Fruit fly (Drosophila melanogaster) whole organism, embryonic: ENCODE results near the gene MTF-1.

Experiments used
- Asciz ChIP-seq: fragments of 200-800 bp; sonication (Bioruptor generic); optimal IDR thresholded peaks from 2 replicates; lab custom pipeline; 2017; ENCODE audit warnings: missing biosample characterization, mild to moderate bottlenecking, missing genetic modification characterization, missing genetic modification reagents
- Awh ChIP-seq: fragments of 200-800 bp; sonication (Bioruptor generic); IDR thresholded peaks from 2 replicates; pipeline ENCODE4, ENCODE4 v1.3.6; 2022; ENCODE audit warnings: missing biosample characterization, missing genetic modification characterization
- CG10431 ChIP-seq: fragments of 200-800 bp; sonication (Bioruptor generic); optimal IDR thresholded peaks from 3 replicates; lab custom pipeline; 2018; ENCODE audit warnings: missing biosample characterization, mild to moderate bottlenecking, missing genetic modification characterization
- CG11695 ChIP-seq: fragments of 200-800 bp; sonication (Bioruptor generic); IDR thresholded peaks from 3 replicates; pipeline ENCODE4 v1.3.6; 2022; ENCODE audit warnings: missing biosample characterization, missing genetic modification characterization
- CG12299 ChIP-seq: fragments of 200-800 bp; sonication (Bioruptor generic); optimal IDR thresholded peaks from 2 replicates; lab custom pipeline; 2018; ENCODE audit warnings: missing biosample characterization, mild to moderate bottlenecking, missing genetic modification characterization
- CG15011 ChIP-seq: fragments of 200-800 bp; sonication (Bioruptor generic); optimal IDR thresholded peaks from 3 replicates; lab custom pipeline; 2018; ENCODE audit warnings: missing biosample characterization, mild to moderate bottlenecking, missing genetic modification characterization
- CG15479 ChIP-seq: fragments of 200-800 bp; sonication (Bioruptor generic); optimal IDR thresholded peaks from 3 replicates; lab custom pipeline; 2019; ENCODE audit warnings: missing biosample characterization, mild to moderate bottlenecking, missing genetic modification characterization, moderate library complexity
- CG17829 ChIP-seq: fragments of 200-800 bp; optimal IDR thresholded peaks from 2 replicates; lab custom pipeline; 2019; ENCODE audit warnings: missing biosample characterization, mild to moderate bottlenecking, missing genetic modification characterization, moderate library complexity
- CG18476 ChIP-seq: fragments of 200-800 bp; sonication (Bioruptor generic); optimal IDR thresholded peaks from 2 replicates; lab custom pipeline; 2016; ENCODE audit warnings: missing biosample characterization, mild to moderate bottlenecking, missing genetic modification characterization
- CG2875 ChIP-seq: fragments of 200-800 bp; sonication (Bioruptor generic); optimal IDR thresholded peaks from 2 replicates; lab custom pipeline; 2017; ENCODE audit warnings: missing biosample characterization, mild to moderate bottlenecking, missing genetic modification characterization, missing genetic modification reagents
- CG2889 ChIP-seq: fragments of 200-800 bp; sonication (Bioruptor generic); IDR thresholded peaks from 3 replicates; pipeline ENCODE4 v1.3.6; 2022; ENCODE audit warnings: missing biosample characterization, missing genetic modification characterization
- CG3163 ChIP-seq: fragments of 200-800 bp; sonication (Bioruptor generic); optimal IDR thresholded peaks from 3 replicates; lab custom pipeline; 2016; ENCODE audit warnings: missing biosample characterization, missing genetic modification characterization
- CG4360 ChIP-seq: fragments of 200-800 bp; sonication (Bioruptor generic); IDR thresholded peaks from 2 replicates; pipeline ENCODE4 v1.3.6; 2022; ENCODE audit warnings: missing biosample characterization, missing genetic modification characterization
- CG43689 ChIP-seq: fragments of 200-800 bp; sonication (Bioruptor generic); IDR thresholded peaks from 2 replicates; pipeline ENCODE4 v1.3.6; 2022; ENCODE audit warnings: missing biosample characterization, missing genetic modification characterization
- CG5953 ChIP-seq: fragments of 200-800 bp; sonication (Bioruptor generic); IDR thresholded peaks from 2 replicates; pipeline ENCODE4 v1.3.6; 2022; ENCODE audit warnings: missing biosample characterization, missing genetic modification characterization
- CG6254 ChIP-seq: fragments of 200-800 bp; sonication (Bioruptor generic); optimal IDR thresholded peaks from 3 replicates; lab custom pipeline; 2017; ENCODE audit warnings: mild to moderate bottlenecking, missing biosample characterization, missing genetic modification reagents, missing genetic modification characterization
- CG6689 ChIP-seq: fragments of 200-800 bp; sonication (Bioruptor generic); IDR thresholded peaks from 2 replicates; pipeline ENCODE4 v1.3.6; 2022; ENCODE audit warnings: missing biosample characterization, missing genetic modification characterization
- CG7271 ChIP-seq: fragments of 200-800 bp; sonication (Bioruptor generic); optimal IDR thresholded peaks from 2 replicates; lab custom pipeline; 2018; ENCODE audit warnings: missing biosample characterization, mild to moderate bottlenecking, missing genetic modification characterization, moderate library complexity
- CG7357 ChIP-seq: fragments of 200-800 bp; sonication (Bioruptor generic); IDR thresholded peaks from 3 replicates; pipeline ENCODE4 v1.3.6; 2022; ENCODE audit warnings: missing biosample characterization, missing genetic modification characterization
- CG8290 ChIP-seq, 3 experiments: fragments of 200-800 bp; sonication (Bioruptor generic); optimal IDR thresholded peaks; 2 replicates each; lab custom pipeline; 2016 to 2019; ENCODE audit warnings: missing biosample characterization in 3 of 3, missing genetic modification characterization in 3 of 3, mild to moderate bottlenecking in 2 of 3, moderate library complexity in 1 of 3
- CG9609 ChIP-seq: fragments of 200-800 bp; sonication (Bioruptor generic); optimal IDR thresholded peaks from 3 replicates; lab custom pipeline; 2016; ENCODE audit warnings: missing biosample characterization, missing genetic modification characterization
- CG9727 ChIP-seq: fragments of 200-800 bp; sonication (Bioruptor generic); optimal IDR thresholded peaks from 3 replicates; lab custom pipeline; 2017; ENCODE audit warnings: missing biosample characterization, mild to moderate bottlenecking, missing genetic modification characterization
- Camta ChIP-seq: fragments of 200-800 bp; sonication (Bioruptor generic); optimal IDR thresholded peaks from 2 replicates; lab custom pipeline; 2016; ENCODE audit warnings: missing biosample characterization, missing genetic modification characterization
- H2.0 ChIP-seq: fragments of 200-800 bp; sonication (Bioruptor generic); IDR thresholded peaks from 2 replicates; pipeline ENCODE4 v1.3.6; 2022; ENCODE audit warnings: missing biosample characterization, missing genetic modification characterization
- Hr3 ChIP-seq: fragments of 200-800 bp; sonication (Bioruptor generic); optimal IDR thresholded peaks from 3 replicates; lab custom pipeline; 2016; ENCODE audit warnings: missing biosample characterization, missing genetic modification characterization
- Hr78 ChIP-seq, 2 experiments: fragments of 200-800 bp in 1 of 2; fragments of >200 bp in 1 of 2; sonication (Bioruptor generic) in 1 of 2; optimal IDR thresholded peaks; 2 replicates each; lab custom pipeline; 2017 to 2019; ENCODE audit warnings: missing biosample characterization in 2 of 2, missing genetic modification characterization in 2 of 2, mild to moderate bottlenecking in 1 of 2, moderate library complexity in 1 of 2
- Oaz ChIP-seq: fragments of 200-800 bp; sonication (Bioruptor generic); IDR thresholded peaks from 2 replicates; pipeline ENCODE4 v1.3.6; 2022; ENCODE audit warnings: missing biosample characterization, missing genetic modification characterization
- Pdp1 ChIP-seq, 2 experiments: fragments of 200-800 bp; sonication (Bioruptor generic); optimal IDR thresholded peaks; 3 replicates each; lab custom pipeline; 2016; ENCODE audit warnings: missing biosample characterization in 2 of 2, missing genetic modification characterization in 2 of 2, mild to moderate bottlenecking in 1 of 2, moderate library complexity in 1 of 2
- ab ChIP-seq: fragments of 200-800 bp; sonication (Bioruptor generic); optimal IDR thresholded peaks from 2 replicates; lab custom pipeline; 2016; ENCODE audit warnings: missing biosample characterization, missing genetic modification characterization
- abd-A ChIP-seq: fragments of 200-800 bp; sonication (Bioruptor generic); optimal IDR thresholded peaks from 3 replicates; lab custom pipeline; 2019; ENCODE audit warnings: missing biosample characterization, mild to moderate bottlenecking, missing genetic modification characterization, moderate library complexity
- ap ChIP-seq: fragments of 200-800 bp; sonication (Bioruptor generic); IDR thresholded peaks from 2 replicates; pipeline ENCODE4 v1.3.6; 2022; ENCODE audit warnings: missing biosample characterization, missing genetic modification characterization
- ase ChIP-seq: fragments of 200-800 bp; sonication (Bioruptor generic); IDR thresholded peaks from 3 replicates; pipeline ENCODE4 v1.3.6; 2022; ENCODE audit warnings: missing biosample characterization, missing genetic modification characterization
- az2 ChIP-seq: fragments of 200-800 bp; sonication (Bioruptor generic); optimal IDR thresholded peaks from 3 replicates; lab custom pipeline; 2016; ENCODE audit warnings: missing biosample characterization, missing genetic modification characterization
- bcd ChIP-seq: fragments of 200-800 bp; sonication (Bioruptor generic); optimal IDR thresholded peaks from 2 replicates; lab custom pipeline; 2017; ENCODE audit warnings: missing biosample characterization, mild to moderate bottlenecking, missing genetic modification characterization
- crc ChIP-seq: fragments of 200-800 bp; sonication (Bioruptor generic); optimal IDR thresholded peaks from 2 replicates; lab custom pipeline; 2016; ENCODE audit warnings: missing biosample characterization, missing genetic modification characterization
- dati ChIP-seq: fragments of 200-800 bp; sonication (Bioruptor generic); IDR thresholded peaks from 2 replicates; pipeline ENCODE4 v1.3.6; 2022; ENCODE audit warnings: missing biosample characterization, missing genetic modification characterization
- dmrt99B ChIP-seq: fragments of 200-800 bp; sonication (Bioruptor generic); optimal IDR thresholded peaks from 2 replicates; lab custom pipeline; 2018; ENCODE audit warnings: missing biosample characterization, mild to moderate bottlenecking, missing genetic modification characterization, moderate library complexity
- ewg ChIP-seq: fragments of 200-800 bp; sonication (Bioruptor generic); optimal IDR thresholded peaks from 3 replicates; lab custom pipeline; 2017; ENCODE audit warnings: mild to moderate bottlenecking, missing biosample characterization, missing genetic modification reagents, missing genetic modification characterization
- eyg ChIP-seq: fragments of 200-800 bp; sonication (Bioruptor generic); optimal IDR thresholded peaks from 3 replicates; lab custom pipeline; 2016; ENCODE audit warnings: missing biosample characterization, missing genetic modification characterization
- gsb-n ChIP-seq: fragments of 200-800 bp; sonication (Bioruptor generic); optimal IDR thresholded peaks from 3 replicates; lab custom pipeline; 2018; ENCODE audit warnings: missing biosample characterization, mild to moderate bottlenecking, missing genetic modification characterization
- hb ChIP-seq: fragments of 200-800 bp; sonication (Bioruptor generic); IDR thresholded peaks from 3 replicates; pipeline ENCODE4 v1.3.6; 2022; ENCODE audit warnings: missing biosample characterization, missing genetic modification characterization; ENCODE audit not compliant: partially characterized antibody
- jing ChIP-seq: fragments of 200-800 bp; sonication (Bioruptor generic); optimal IDR thresholded peaks from 2 replicates; lab custom pipeline; 2018; ENCODE audit warnings: missing biosample characterization, mild to moderate bottlenecking, missing genetic modification characterization
- onecut ChIP-seq: fragments of 200-800 bp; sonication (Bioruptor generic); IDR thresholded peaks from 2 replicates; pipeline ENCODE4 v1.3.6; 2022; ENCODE audit warnings: missing biosample characterization, missing genetic modification characterization
- sim ChIP-seq: fragments of 200-800 bp; sonication (Bioruptor generic); IDR thresholded peaks from 2 replicates; pipeline ENCODE4 v1.3.6; 2022; ENCODE audit warnings: missing biosample characterization, missing genetic modification characterization
- sima ChIP-seq: fragments of 200-800 bp; sonication (Bioruptor generic); optimal IDR thresholded peaks from 2 replicates; lab custom pipeline; 2016; ENCODE audit warnings: missing biosample characterization, missing genetic modification characterization
- stc ChIP-seq: fragments of 200-800 bp; sonication (Bioruptor generic); IDR thresholded peaks from 2 replicates; pipeline ENCODE4 v1.3.6; 2022; ENCODE audit warnings: missing biosample characterization, missing genetic modification characterization
- tgo ChIP-seq: fragments of 200-800 bp; sonication (Bioruptor generic); IDR thresholded peaks from 3 replicates; pipeline ENCODE4 v1.3.6; 2022; ENCODE audit warnings: missing biosample characterization, missing genetic modification characterization
- ttk ChIP-seq: fragments of 200-800 bp; sonication (Bioruptor generic); IDR thresholded peaks from 2 replicates; pipeline ENCODE4 v2.1.2; 2022; ENCODE audit warnings: missing biosample characterization, missing genetic modification characterization

Gene MTF-1

dm6 chr3L:9429665-9430607 is at the start of gene MTF-1, which contains the start of gene RpS17 (continued):
- TF ChIP-seq CG43689 (GFP tag; lab: Robert Waterston, UW) (no peak), CG8290 (GFP tag; optimal IDR thresholded peaks at IDR 0.05; lab: Kevin White, UChicago) (peak; percentile 0), CG8290 (tag; optimal IDR thresholded peaks at IDR 0.05; lab: Kevin White, UChicago) (peak in 1 of 2 experiments; percentile 53), hb (GFP tag; lab: Robert Waterston, UW) (no peak), CG11695 (no peak; the same call in 2 of the 3 replicates), CG12299 (tag; lab: Kevin White, UChicago) (peak; percentile 23), Pdp1 (GFP tag; optimal IDR thresholded peaks at IDR 0.05; lab: Kevin White, UChicago) (peak in 1 of 2 experiments; percentile 57), CG2875 (GFP tag; lab: Kevin White, UChicago) (no peak), Hr78 (GFP tag; optimal IDR thresholded peaks at IDR 0.05; lab: Kevin White, UChicago) (no peak), CG17829 (peak; percentile 28), dati (no peak), stc (peak; percentile 10; the same call in 1 of the 2 replicates), CG3163 (peak; percentile 39), abd-A (tag; lab: Kevin White, UChicago) (no peak), eyg (no peak), CG7357 (GFP tag; lab: Robert Waterston, UW) (no peak), bcd (GFP tag; lab: Kevin White, UChicago) (peak; percentile 48), sima (GFP tag; lab: Kevin White, UChicago) (no peak), az2 (peak; percentile 16), CG9609 (GFP tag; lab: Kevin White, UChicago) (peak; percentile 41), CG6254 (GFP tag; lab: Kevin White, UChicago) (no peak), Oaz (GFP tag; lab: Robert Waterston, UW) (no peak), CG6689 (no peak), ap (GFP tag; lab: Robert Waterston, UW) (no peak), dmrt99B (tag; lab: Kevin White, UChicago) (peak; percentile 19), Hr3 (GFP tag; lab: Kevin White, UChicago) (peak; percentile 17), gsb-n (peak; percentile 38), ase (peak; percentile 51; the same call in 2 of the 3 replicates), CG5953 (GFP tag; lab: Robert Waterston, UW) (no peak; the same call in 1 of the 2 replicates), crc (GFP tag; lab: Kevin White, UChicago) (no peak), CG15479 (GFP tag; lab: Kevin White, UChicago) (no peak), ab (GFP tag; lab: Kevin White, UChicago) (no peak), Asciz (GFP tag; lab: Kevin White, UChicago) (peak; percentile 45), sim (GFP tag; lab: Robert Waterston, UW) (0 out of 2 replicates have a peak, but pooled peaks have one; percentile 16), CG18476 (GFP tag; lab: Kevin White, UChicago) (no peak), CG9727 (peak; percentile 79), jing (GFP tag; lab: Kevin White, UChicago) (no peak), H2.0 (no peak), CG15011 (GFP tag; lab: Kevin White, UChicago) (peak; percentile 41), Awh (GFP tag; lab: Robert Waterston, UW) (peak; percentile 38; the same call in 1 of the 2 replicates), Camta (peak; percentile 57), ewg (GFP tag; lab: Kevin White, UChicago) (no peak), onecut (GFP tag; lab: Robert Waterston, UW) (peak; percentile 70), CG4360 (GFP tag; lab: Robert Waterston, UW) (peak; percentile 87), ttk (GFP tag; lab: Robert Waterston, UW) (peak; percentile 30), CG10431 (GFP tag; lab: Kevin White, UChicago) (peak; percentile 59), CG7271 (tag; lab: Kevin White, UChicago) (peak; percentile 60), CG2889 (no peak), tgo (GFP tag; lab: Robert Waterston, UW) (peak; percentile 51)
